Fruit fly (Drosophila melanogaster) whole organism, adult: Measurements from ENCODE around the gene CG15136.

ENCODE experiments used
- CG11617 ChIP-seq: fragments of 200-800 bp; sonication (Bioruptor generic); optimal IDR thresholded peaks from 2 replicates; lab custom pipeline; 2017; ENCODE audit warnings: mild to moderate bottlenecking, missing biosample characterization, missing genetic modification reagents, missing genetic modification characterization
- Hr96 ChIP-seq: fragments of 200-800 bp; sonication (Bioruptor generic); optimal IDR thresholded peaks from 2 replicates; lab custom pipeline; 2016; ENCODE audit warnings: missing biosample characterization, missing genetic modification characterization
- bab1 ChIP-seq: fragments of 200-800 bp; sonication (Bioruptor generic); optimal IDR thresholded peaks from 3 replicates; lab custom pipeline; 2019; ENCODE audit warnings: missing biosample characterization, mild to moderate bottlenecking, missing genetic modification characterization, moderate library complexity

CG15136 gene

dm6 chr2L:17014600-17014999, 33.5 kb downstream of the CG15136 start, which contains the start of gene CG6304:
Gene CG6304 (minus strand): TSS chr2L:17014700.
- TF ChIP-seq Hr96 (GFP tag; lab: Kevin White, UChicago) (no peak), CG11617 (no peak), bab1 (no peak)
